Worm (Caenorhabditis elegans) whole organism, L4 larva: Measurements from ENCODE around the gene cest-25.

ENCODE experiments used
- D1046.2 ChIP-seq: fragments of 200-800 bp; sonication (Bioruptor generic); IDR thresholded peaks from 2 replicates; pipeline ENCODE4 v1.3.6; 2022; ENCODE audit warnings: missing genetic modification characterization, missing compliant biosample characterization
- F26F4.8 ChIP-seq: fragments of 200-800 bp; sonication (Bioruptor generic); conservative IDR thresholded peaks from 2 replicates; pipeline ENCODE4 v1.3.6; 2022; ENCODE audit warnings: missing genetic modification characterization, missing compliant biosample characterization
- F44E2.7 ChIP-seq: fragments of 200-800 bp; sonication (Bioruptor generic); IDR thresholded peaks from 2 replicates; pipeline ENCODE4 v2.1.2; 2022; ENCODE audit warnings: missing genetic modification characterization, missing compliant biosample characterization
- F49E8.2 ChIP-seq: sonication (generic microtip); optimal IDR thresholded peaks from 2 replicates; lab custom pipeline; 2016; ENCODE audit warnings: missing compliant biosample characterization, mild to moderate bottlenecking, missing genetic modification characterization, borderline replicate concordance
- R02D3.7 ChIP-seq: fragments of 150-350 bp; sonication (generic microtip); optimal IDR thresholded peaks from 3 replicates; lab custom pipeline; 2014; ENCODE audit warnings: missing biosample characterization, missing genetic modification characterization
- T20F7.1 ChIP-seq: fragments of 200-800 bp; sonication (Bioruptor generic); optimal IDR thresholded peaks from 2 replicates; lab custom pipeline; 2018; ENCODE audit warnings: mild to moderate bottlenecking, missing genetic modification characterization, missing compliant biosample characterization
- Y105C5A.15 ChIP-seq: fragments of 200-800 bp; sonication (Bioruptor generic); IDR thresholded peaks from 2 replicates; pipeline ENCODE4 v1.3.6; 2022; ENCODE audit warnings: missing genetic modification characterization, missing compliant biosample characterization
- Y48G9A.11 ChIP-seq: fragments of 200-800 bp; sonication (Bioruptor generic); IDR thresholded peaks from 2 replicates; pipeline ENCODE4 v1.3.6; 2022; ENCODE audit warnings: missing genetic modification reagents, missing genetic modification characterization, missing compliant biosample characterization
- Y5F2A.4 ChIP-seq: fragments of 200-800 bp; sonication (Bioruptor generic); optimal IDR thresholded peaks from 2 replicates; lab custom pipeline; 2018; ENCODE audit warnings: mild to moderate bottlenecking, missing genetic modification characterization, missing compliant biosample characterization
- ZK337.2 ChIP-seq: fragments of 200-800 bp; sonication (Bioruptor generic); IDR thresholded peaks from 2 replicates; pipeline ENCODE4 v1.3.6; 2022; ENCODE audit warnings: missing genetic modification reagents, missing genetic modification characterization, missing compliant biosample characterization
- aha-1 ChIP-seq: fragments of 150-350 bp; peaks from one replicate; lab custom pipeline; 2014; ENCODE audit warnings: missing biosample characterization, missing genetic modification characterization
- aly-2 ChIP-seq: sonication (generic microtip); optimal IDR thresholded peaks from 2 replicates; lab custom pipeline; 2018; ENCODE audit warnings: missing biosample characterization, missing genetic modification characterization
- ama-1 ChIP-seq: fragments of 150-350 bp; optimal IDR thresholded peaks from 2 replicates; lab custom pipeline; 2014; ENCODE audit warnings: inconsistent platforms, mixed read lengths
- arid-1 ChIP-seq: fragments of 200-800 bp; sonication (Bioruptor generic); conservative IDR thresholded peaks from 2 replicates; pipeline ENCODE4 v1.3.6; 2022; ENCODE audit warnings: missing genetic modification reagents, missing genetic modification characterization, missing compliant biosample characterization
- ceh-32 ChIP-seq: sonication (generic microtip); optimal IDR thresholded peaks from 2 replicates; lab custom pipeline; 2016; ENCODE audit warnings: mild to moderate bottlenecking, missing genetic modification characterization, missing compliant biosample characterization; ENCODE audit not compliant: poor library complexity
- ceh-44 ChIP-seq: fragments of 200-800 bp; sonication (Bioruptor generic); IDR thresholded peaks from 2 replicates; pipeline ENCODE4 v1.3.6; 2022; ENCODE audit warnings: missing genetic modification reagents, missing genetic modification characterization, missing compliant biosample characterization
- ceh-82 ChIP-seq: sonication (generic microtip); optimal IDR thresholded peaks from 2 replicates; lab custom pipeline; 2017; ENCODE audit warnings: missing biosample characterization, missing genetic modification characterization
- cey-2 ChIP-seq: sonication (generic microtip); optimal IDR thresholded peaks from 3 replicates; lab custom pipeline; 2017; ENCODE audit warnings: missing genetic modification characterization, mild to moderate bottlenecking, missing compliant biosample characterization, antibody characterized with exemption, borderline replicate concordance; ENCODE audit not compliant: insufficient read depth
- ctbp-1 ChIP-seq: fragments of 200-800 bp; sonication (Bioruptor generic); IDR thresholded peaks from 2 replicates; pipeline ENCODE4 v1.3.6; 2022; ENCODE audit warnings: missing genetic modification reagents, missing genetic modification characterization, missing compliant biosample characterization
- daf-19 ChIP-seq: fragments of 200-800 bp; sonication (Bioruptor generic); conservative IDR thresholded peaks from 2 replicates; pipeline ENCODE4 v1.3.6; 2022; ENCODE audit warnings: missing genetic modification characterization, missing compliant biosample characterization
- daf-8 ChIP-seq: fragments of 200-800 bp; sonication (Bioruptor generic); IDR thresholded peaks from 2 replicates; pipeline ENCODE4 v1.3.6; 2022; ENCODE audit warnings: missing genetic modification characterization, missing compliant biosample characterization
- dmd-8 ChIP-seq: fragments of 200-800 bp; sonication (Bioruptor generic); IDR thresholded peaks from 2 replicates; pipeline ENCODE4 v1.3.6; 2022; ENCODE audit warnings: missing genetic modification characterization, missing compliant biosample characterization
- dpl-1 ChIP-seq: fragments of 150-350 bp; optimal IDR thresholded peaks from 2 replicates; lab custom pipeline; 2014; ENCODE audit warnings: missing biosample characterization, missing genetic modification reagents, missing genetic modification characterization
- dve-1 ChIP-seq: sonication (generic microtip); optimal IDR thresholded peaks from 2 replicates; lab custom pipeline; 2017; ENCODE audit warnings: antibody characterized with exemption, mild to moderate bottlenecking, missing genetic modification characterization, missing compliant biosample characterization; ENCODE audit not compliant: insufficient read depth
- egl-27 ChIP-seq: sonication (generic microtip); optimal IDR thresholded peaks from 3 replicates; lab custom pipeline; 2017; ENCODE audit warnings: missing biosample characterization, missing genetic modification reagents, missing genetic modification characterization
- fos-1 ChIP-seq: fragments of 150-350 bp; optimal IDR thresholded peaks from 2 replicates; lab custom pipeline; 2014; ENCODE audit warnings: missing biosample characterization, missing genetic modification characterization
- hlh-11 ChIP-seq: fragments of 200-800 bp; sonication (Bioruptor generic); optimal IDR thresholded peaks from 2 replicates; lab custom pipeline; 2018; ENCODE audit warnings: mild to moderate bottlenecking, missing genetic modification characterization, missing compliant biosample characterization
- hmg-1.1 ChIP-seq: fragments of 200-800 bp; sonication (Bioruptor generic); IDR thresholded peaks from 2 replicates; pipeline ENCODE4 v1.3.6; 2022; ENCODE audit warnings: missing genetic modification reagents, missing genetic modification characterization, missing compliant biosample characterization
- lim-7 ChIP-seq: fragments of 200-800 bp; sonication (Bioruptor generic); IDR thresholded peaks from 2 replicates; pipeline ENCODE4 v1.3.6; 2022; ENCODE audit warnings: missing genetic modification characterization, missing compliant biosample characterization
- lin-1 ChIP-seq: fragments of 200-800 bp; sonication (Bioruptor generic); IDR thresholded peaks from 2 replicates; pipeline ENCODE4 v1.3.6; 2022; ENCODE audit warnings: missing genetic modification reagents, missing genetic modification characterization, missing compliant biosample characterization
- lin-13 ChIP-seq: fragments of 150-350 bp; optimal IDR thresholded peaks from 2 replicates; lab custom pipeline; 2014; ENCODE audit warnings: missing biosample characterization, missing genetic modification reagents, missing genetic modification characterization
- lin-38 ChIP-seq: fragments of 200-800 bp; sonication (Bioruptor generic); IDR thresholded peaks from 2 replicates; pipeline ENCODE4 v1.3.6; 2022; ENCODE audit warnings: missing genetic modification reagents, missing genetic modification characterization, missing compliant biosample characterization
- lir-3 ChIP-seq: sonication (generic microtip); optimal IDR thresholded peaks from 2 replicates; lab custom pipeline; 2016; ENCODE audit warnings: mild to moderate bottlenecking, missing genetic modification characterization, missing compliant biosample characterization
- madf-5 ChIP-seq, 2 experiments: fragments of 200-800 bp; sonication (Bioruptor generic); IDR thresholded peaks; 2 replicates each; pipeline ENCODE4 v1.3.6; 2022; ENCODE audit warnings: missing compliant biosample characterization in 2 of 2, missing genetic modification characterization in 2 of 2
- mdl-1 ChIP-seq, 2 experiments: fragments of 150-350 bp in 1 of 2; sonication (generic microtip) in 1 of 2; optimal IDR thresholded peaks; 2 replicates each; lab custom pipeline; 2014 to 2017; ENCODE audit warnings: missing biosample characterization in 2 of 2, missing genetic modification characterization in 2 of 2
- mxl-2 ChIP-seq: fragments of 200-800 bp; sonication (Bioruptor generic); conservative IDR thresholded peaks from 2 replicates; pipeline ENCODE4 v1.3.6; 2022; ENCODE audit warnings: missing genetic modification reagents, missing genetic modification characterization, missing compliant biosample characterization
- mxl-3 ChIP-seq: fragments of 200-800 bp; sonication (Bioruptor generic); optimal IDR thresholded peaks from 2 replicates; lab custom pipeline; 2018; ENCODE audit warnings: mild to moderate bottlenecking, missing genetic modification characterization, missing compliant biosample characterization
- nhr-41 ChIP-seq: fragments of 200-800 bp; sonication (Bioruptor generic); IDR thresholded peaks from 2 replicates; pipeline ENCODE4 v1.3.6; 2022; ENCODE audit warnings: missing genetic modification reagents, missing genetic modification characterization, missing compliant biosample characterization
- nhr-6 ChIP-seq: fragments of 150-350 bp; optimal IDR thresholded peaks from 2 replicates; lab custom pipeline; 2014; ENCODE audit warnings: missing biosample characterization, missing genetic modification characterization
- nhr-77 ChIP-seq: fragments of 150-350 bp; optimal IDR thresholded peaks from 2 replicates; lab custom pipeline; 2014; ENCODE audit warnings: missing biosample characterization, missing genetic modification characterization
- pha-4 ChIP-seq, 2 experiments: fragments of 150-350 bp in 1 of 2; fragments of 200-800 bp in 1 of 2; sonication (Bioruptor generic) in 1 of 2; IDR thresholded peaks in 1 of 2; optimal IDR thresholded peaks in 1 of 2; 2 replicates each; pipeline versions ENCODE4 v1.3.6 to Lab custom; 2014 to 2022; ENCODE audit warnings: missing genetic modification characterization in 2 of 2, missing genetic modification reagents in 2 of 2, missing biosample characterization in 1 of 2, missing compliant biosample characterization in 1 of 2
- pqm-1 ChIP-seq: sonication (generic microtip); optimal IDR thresholded peaks from 2 replicates; lab custom pipeline; 2017; ENCODE audit warnings: missing biosample characterization, missing genetic modification characterization
- rbr-2 ChIP-seq: sonication (generic microtip); optimal IDR thresholded peaks from 2 replicates; lab custom pipeline; 2016; ENCODE audit warnings: missing genotype, missing genetic modification characterization, missing compliant biosample characterization
- saeg-2 ChIP-seq: fragments of 200-800 bp; sonication (Bioruptor generic); IDR thresholded peaks from 2 replicates; pipeline ENCODE4 v1.3.6; 2022; ENCODE audit warnings: missing genetic modification reagents, missing genetic modification characterization, missing compliant biosample characterization
- skn-1 ChIP-seq: fragments of 150-350 bp; optimal IDR thresholded peaks from 2 replicates; lab custom pipeline; 2014; ENCODE audit warnings: missing biosample characterization, missing genetic modification characterization
- snpc-4 ChIP-seq: fragments of 150-350 bp; optimal IDR thresholded peaks from 2 replicates; lab custom pipeline; 2014; ENCODE audit warnings: missing biosample characterization, missing genetic modification characterization
- spr-3 ChIP-seq: fragments of 200-800 bp; sonication (Bioruptor generic); optimal IDR thresholded peaks from 2 replicates; lab custom pipeline; 2018; ENCODE audit warnings: mild to moderate bottlenecking, missing genetic modification characterization, missing compliant biosample characterization
- tra-1 ChIP-seq: fragments of 200-800 bp; sonication (Bioruptor generic); IDR thresholded peaks from 2 replicates; pipeline ENCODE4 v1.3.6; 2022; ENCODE audit warnings: missing genetic modification reagents, missing genetic modification characterization, missing compliant biosample characterization
- unc-130 ChIP-seq: sonication (generic microtip); optimal IDR thresholded peaks from 2 replicates; lab custom pipeline; 2016; ENCODE audit warnings: missing genetic modification reagents, missing genetic modification characterization, missing compliant biosample characterization
- unc-39 ChIP-seq: sonication (generic microtip); optimal IDR thresholded peaks from 2 replicates; lab custom pipeline; 2017; ENCODE audit warnings: missing biosample characterization, missing genetic modification characterization
- vab-7 ChIP-seq: fragments of 200-800 bp; sonication (Bioruptor generic); IDR thresholded peaks from 2 replicates; pipeline ENCODE4 v1.3.6; 2022; ENCODE audit warnings: missing genetic modification reagents, missing genetic modification characterization, missing compliant biosample characterization
- zip-2 ChIP-seq: fragments of 150-350 bp; optimal IDR thresholded peaks from 2 replicates; lab custom pipeline; 2014; ENCODE audit warnings: missing biosample characterization, missing genetic modification characterization
- ztf-7 ChIP-seq: fragments of 150-350 bp; optimal IDR thresholded peaks from 2 replicates; lab custom pipeline; 2014; ENCODE audit warnings: missing biosample characterization, missing genetic modification characterization

cest-25 gene

DNA sequence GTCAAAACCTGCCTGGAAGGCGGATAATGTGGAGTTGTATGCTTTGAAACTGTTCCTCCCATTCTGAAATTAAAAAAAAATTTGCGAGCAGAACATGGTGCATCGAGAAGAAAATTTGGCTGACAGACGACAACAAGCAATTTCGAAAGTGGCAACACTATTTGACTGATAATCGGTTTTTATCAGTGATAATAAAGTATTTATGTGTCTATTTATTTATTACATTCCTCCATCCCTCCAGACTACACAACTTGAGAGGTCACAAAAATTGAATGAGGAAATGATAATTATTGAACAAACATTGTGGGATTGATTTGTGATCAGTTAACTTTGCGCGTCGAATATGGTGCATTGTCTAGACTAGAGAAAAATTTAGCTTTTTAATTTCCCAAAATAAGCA is at the start of gene cest-25:
Gene cest-25, minus strand, starts transcription at position 63 of the 400 bp plus-strand sequence.
- TF ChIP-seq cey-2 (tag; lab: Kevin White, UChicago) (no peak), ctbp-1 (GFP tag; lab: Robert Waterston, UW) (no peak), Y48G9A.11 (GFP tag; lab: Robert Waterston, UW) (no peak), mxl-2 (GFP tag; lab: Robert Waterston, UW) (no peak), skn-1 (no peak), mxl-3 (GFP tag; lab: Kevin White, UChicago) (no peak), daf-19 (GFP tag; lab: Robert Waterston, UW) (no peak), fos-1 (tag; lab: Kevin White, UChicago) (no peak), Y5F2A.4 (no peak), snpc-4 (no peak), dpl-1 (no peak), nhr-41 (GFP tag; lab: Robert Waterston, UW) (no peak), ceh-32 (no peak), F26F4.8 (GFP tag; lab: Robert Waterston, UW) (no peak), D1046.2 (no peak), unc-130 (GFP tag; lab: Kevin White, UChicago) (no peak), rbr-2 (tag; lab: Kevin White, UChicago) (no peak), aly-2 (tag; lab: Kevin White, UChicago) (no peak), lin-13 (GFP tag; lab: Kevin White, UChicago) (no peak), pqm-1 (tag; lab: Kevin White, UChicago) (peak; percentile 97), dve-1 (tag; lab: Kevin White, UChicago) (peak; percentile 81), unc-39 (no peak), lin-38 (GFP tag; lab: Robert Waterston, UW) (no peak), aha-1 (tag; lab: Kevin White, UChicago) (no peak), arid-1 (no peak), lim-7 (no peak), dmd-8 (GFP tag; lab: Robert Waterston, UW) (no peak), R02D3.7 (tag; lab: Kevin White, UChicago) (no peak), ztf-7 (tag; lab: Kevin White, UChicago) (no peak), ZK337.2 (GFP tag; lab: Robert Waterston, UW) (no peak), nhr-77 (tag; lab: Kevin White, UChicago) (peak; percentile 71), hmg-1.1 (GFP tag; lab: Robert Waterston, UW) (no peak), T20F7.1 (GFP tag; lab: Kevin White, UChicago) (peak; percentile 21), Y105C5A.15 (GFP tag; lab: Robert Waterston, UW) (no peak), saeg-2 (GFP tag; lab: Robert Waterston, UW) (no peak), spr-3 (GFP tag; lab: Kevin White, UChicago) (no peak), daf-8 (no peak), nhr-6 (tag; lab: Kevin White, UChicago) (no peak), F44E2.7 (GFP tag; lab: Robert Waterston, UW) (no peak), vab-7 (no peak), egl-27 (no peak), madf-5 (GFP tag; IDR thresholded peaks at IDR 0.05; lab: Robert Waterston, UW) (no peak), tra-1 (GFP tag; lab: Robert Waterston, UW) (no peak), ceh-44 (no peak), lir-3 (tag; lab: Kevin White, UChicago) (no peak), pha-4 (GFP tag; IDR thresholded peaks at IDR 0.05; lab: Robert Waterston, UW) (no peak), pha-4 (tag; optimal IDR thresholded peaks at IDR 0.05; lab: Kevin White, UChicago) (no peak), ceh-82 (tag; lab: Kevin White, UChicago) (no peak), zip-2 (no peak), mdl-1 (tag; optimal IDR thresholded peaks at IDR 0.05; lab: Kevin White, UChicago) (no peak), ama-1 (lab: Kevin White, UChicago) (no peak), lin-1 (GFP tag; lab: Robert Waterston, UW) (0 out of 2 replicates have a peak, but pooled peaks have one; percentile 25), F49E8.2 (tag; lab: Kevin White, UChicago) (no peak), hlh-11 (tag; lab: Kevin White, UChicago) (peak; percentile 71)
